Fruit fly (Drosophila melanogaster): ENCODE measurements around the gene CG33189.

CG33189 gene

dm6 chr3R:8811323-8811936, 30.8 kb upstream of the CG33189 start:
- no peak for TF ChIP-seq cnc (optimal IDR thresholded peaks at IDR 0.05)
- peak; percentile 94 for TF ChIP-seq CG33017 (tag; optimal IDR thresholded peaks at IDR 0.05)
- peak; percentile 42 for TF ChIP-seq toe (GFP tag; optimal IDR thresholded peaks at IDR 0.05)
- no peak for TF ChIP-seq tj (GFP tag; optimal IDR thresholded peaks at IDR 0.05)
- peak; percentile 31 for TF ChIP-seq ovo (GFP tag; optimal IDR thresholded peaks at IDR 0.05)
- TF ChIP-seq Crg-1 (GFP tag; optimal IDR thresholded peaks at IDR 0.05) = peak; percentile 68
- no peak for TF ChIP-seq CG1620 (GFP tag; optimal IDR thresholded peaks at IDR 0.05)
- peak; percentile 56 for TF ChIP-seq Hr96 (GFP tag; optimal IDR thresholded peaks at IDR 0.05)
- TF ChIP-seq CG7101 (tag; optimal IDR thresholded peaks at IDR 0.05) = peak; percentile 91
- TF ChIP-seq CG14711 (tag; optimal IDR thresholded peaks at IDR 0.05) = peak; percentile 86
- TF ChIP-seq bab1 (GFP tag; optimal IDR thresholded peaks at IDR 0.05) = peak; percentile 43
- TF ChIP-seq Clk (GFP tag; optimal IDR thresholded peaks at IDR 0.05) = peak; percentile 65
- TF ChIP-seq CG7045 (GFP tag; optimal IDR thresholded peaks at IDR 0.05) = peak; percentile 91
- peak; percentile 74 for TF ChIP-seq pad (GFP tag; optimal IDR thresholded peaks at IDR 0.05)
- peak; percentile 81 for TF ChIP-seq CG12768 (GFP tag; optimal IDR thresholded peaks at IDR 0.05)
- no peak for TF ChIP-seq CG5204 (GFP tag; optimal IDR thresholded peaks at IDR 0.05)
- TF ChIP-seq CG11617 (GFP tag; optimal IDR thresholded peaks at IDR 0.05) = peak; percentile 70
- peak; percentile 79 for TF ChIP-seq cic (GFP tag; optimal IDR thresholded peaks at IDR 0.05)
- TF ChIP-seq kay (GFP tag; ENCODE audit: borderline replicate concordance) = peak; percentile 92
- TF ChIP-seq Mnt (GFP tag; optimal IDR thresholded peaks at IDR 0.05) = peak; percentile 45

dm6 chr3R:8810397-8811184, 30.0 kb upstream of the CG33189 start:
- TF ChIP-seq CG12768 (GFP tag; optimal IDR thresholded peaks at IDR 0.05) (peak; percentile 93), Clk (GFP tag; optimal IDR thresholded peaks at IDR 0.05) (peak; percentile 42), CG7101 (tag; optimal IDR thresholded peaks at IDR 0.05) (peak; percentile 87), Hr96 (GFP tag; optimal IDR thresholded peaks at IDR 0.05) (no peak), toe (GFP tag; optimal IDR thresholded peaks at IDR 0.05) (peak; percentile 56), CG11617 (GFP tag; optimal IDR thresholded peaks at IDR 0.05) (peak; percentile 84), CG7045 (GFP tag; optimal IDR thresholded peaks at IDR 0.05) (peak; percentile 80), pad (GFP tag; optimal IDR thresholded peaks at IDR 0.05) (peak; percentile 70), cic (GFP tag; optimal IDR thresholded peaks at IDR 0.05) (peak; percentile 98), Mnt (GFP tag; optimal IDR thresholded peaks at IDR 0.05) (peak; percentile 91), tj (GFP tag; optimal IDR thresholded peaks at IDR 0.05) (peak; percentile 65), CG14711 (tag; optimal IDR thresholded peaks at IDR 0.05) (peak; percentile 57), CG33017 (tag; optimal IDR thresholded peaks at IDR 0.05) (peak; percentile 91), kay (GFP tag; ENCODE audit: borderline replicate concordance) (peak; percentile 98), CG1620 (GFP tag; optimal IDR thresholded peaks at IDR 0.05) (peak; percentile 70), ovo (GFP tag; optimal IDR thresholded peaks at IDR 0.05) (peak; percentile 93), Crg-1 (GFP tag; optimal IDR thresholded peaks at IDR 0.05) (peak; percentile 94), CG5204 (GFP tag; optimal IDR thresholded peaks at IDR 0.05) (no peak), bab1 (GFP tag; optimal IDR thresholded peaks at IDR 0.05) (peak; percentile 57), cnc (optimal IDR thresholded peaks at IDR 0.05) (no peak)

dm6 chr3R:8809712-8810111, 29.1 kb upstream of the CG33189 start:
- no peak for TF ChIP-seq CG33017 (tag; optimal IDR thresholded peaks at IDR 0.05)
- no peak for TF ChIP-seq Clk (GFP tag; optimal IDR thresholded peaks at IDR 0.05)
- TF ChIP-seq pad (GFP tag; optimal IDR thresholded peaks at IDR 0.05) = no peak
- no peak for TF ChIP-seq CG14711 (tag; optimal IDR thresholded peaks at IDR 0.05)
- TF ChIP-seq CG1620 (GFP tag; optimal IDR thresholded peaks at IDR 0.05) = no peak
- no peak for TF ChIP-seq CG11617 (GFP tag; optimal IDR thresholded peaks at IDR 0.05)
- peak; percentile 17 for TF ChIP-seq Mnt (GFP tag; optimal IDR thresholded peaks at IDR 0.05)
- TF ChIP-seq CG7101 (tag; optimal IDR thresholded peaks at IDR 0.05) = no peak
- TF ChIP-seq toe (GFP tag; optimal IDR thresholded peaks at IDR 0.05) = no peak
- no peak for TF ChIP-seq CG7045 (GFP tag; optimal IDR thresholded peaks at IDR 0.05)
- no peak for TF ChIP-seq bab1 (GFP tag; optimal IDR thresholded peaks at IDR 0.05)
- peak; percentile 94 for TF ChIP-seq cic (GFP tag; optimal IDR thresholded peaks at IDR 0.05)
- TF ChIP-seq CG5204 (GFP tag; optimal IDR thresholded peaks at IDR 0.05) = no peak
- no peak for TF ChIP-seq Hr96 (GFP tag; optimal IDR thresholded peaks at IDR 0.05)

dm6 chr3R:8808518-8808921, 27.9 kb upstream of the CG33189 start:
- TF ChIP-seq kay (GFP tag; ENCODE audit: borderline replicate concordance) (no peak), CG33017 (tag; optimal IDR thresholded peaks at IDR 0.05) (peak; percentile 6)

- TF ChIP-seq cnc (optimal IDR thresholded peaks at IDR 0.05) = no peak
- no peak for TF ChIP-seq CG5204 (GFP tag; optimal IDR thresholded peaks at IDR 0.05)
- no peak for TF ChIP-seq cic (GFP tag; optimal IDR thresholded peaks at IDR 0.05)
- TF ChIP-seq tj (GFP tag; optimal IDR thresholded peaks at IDR 0.05) = no peak
- no peak for TF ChIP-seq CG11617 (GFP tag; optimal IDR thresholded peaks at IDR 0.05)
- TF ChIP-seq toe (GFP tag; optimal IDR thresholded peaks at IDR 0.05) = no peak
- TF ChIP-seq kay (GFP tag; ENCODE audit: borderline replicate concordance) = no peak
- TF ChIP-seq CG7045 (GFP tag; optimal IDR thresholded peaks at IDR 0.05) = no peak
- no peak for TF ChIP-seq CG33017 (tag; optimal IDR thresholded peaks at IDR 0.05)
- no peak for TF ChIP-seq pad (GFP tag; optimal IDR thresholded peaks at IDR 0.05)
- no peak for TF ChIP-seq CG12768 (GFP tag; optimal IDR thresholded peaks at IDR 0.05)
- no peak for TF ChIP-seq Clk (GFP tag; optimal IDR thresholded peaks at IDR 0.05)
- TF ChIP-seq CG1620 (GFP tag; optimal IDR thresholded peaks at IDR 0.05) = no peak
- no peak for TF ChIP-seq ovo (GFP tag; optimal IDR thresholded peaks at IDR 0.05)
- TF ChIP-seq CG14711 (tag; optimal IDR thresholded peaks at IDR 0.05) = no peak
- TF ChIP-seq Hr96 (GFP tag; optimal IDR thresholded peaks at IDR 0.05) = no peak
- no peak for TF ChIP-seq Crg-1 (GFP tag; optimal IDR thresholded peaks at IDR 0.05)
- no peak for TF ChIP-seq bab1 (GFP tag; optimal IDR thresholded peaks at IDR 0.05)
These were observed 27.4 kb upstream of the CG33189 start for dm6 chr3R:8807831-8808517.
